Worm (Caenorhabditis elegans) whole organism, L4 larva: Measurements from ENCODE around the gene nhr-153.
A peak's percentile ranks its signal among the peaks of the same experiment; 100 is the strongest.

ENCODE experiments used
- F10B5.3 ChIP-seq: sonication (generic microtip); optimal IDR thresholded peaks from 2 replicates; lab custom pipeline; 2016; ENCODE audit warnings: mild to moderate bottlenecking, missing genetic modification characterization, missing compliant biosample characterization
- T20F7.1 ChIP-seq: fragments of 200-800 bp; sonication (Bioruptor generic); optimal IDR thresholded peaks from 2 replicates; lab custom pipeline; 2018; ENCODE audit warnings: mild to moderate bottlenecking, missing genetic modification characterization, missing compliant biosample characterization
- daf-8 ChIP-seq: fragments of 200-800 bp; sonication (Bioruptor generic); IDR thresholded peaks from 2 replicates; pipeline ENCODE4 v1.3.6; 2022; ENCODE audit warnings: missing genetic modification characterization, missing compliant biosample characterization
- hlh-11 ChIP-seq: fragments of 200-800 bp; sonication (Bioruptor generic); optimal IDR thresholded peaks from 2 replicates; lab custom pipeline; 2018; ENCODE audit warnings: mild to moderate bottlenecking, missing genetic modification characterization, missing compliant biosample characterization
- nhr-28 ChIP-seq: fragments of 150-350 bp; optimal IDR thresholded peaks from 2 replicates; lab custom pipeline; 2014; ENCODE audit warnings: missing biosample characterization, missing genetic modification characterization
- nhr-77 ChIP-seq: fragments of 150-350 bp; optimal IDR thresholded peaks from 2 replicates; lab custom pipeline; 2014; ENCODE audit warnings: missing biosample characterization, missing genetic modification characterization
- pha-4 ChIP-seq, 2 experiments: fragments of 150-350 bp in 1 of 2; fragments of 200-800 bp in 1 of 2; sonication (Bioruptor generic) in 1 of 2; IDR thresholded peaks in 1 of 2; optimal IDR thresholded peaks in 1 of 2; 2 replicates each; pipeline versions ENCODE4 v1.3.6 to Lab custom; 2014 to 2022; ENCODE audit warnings: missing genetic modification characterization in 2 of 2, missing genetic modification reagents in 2 of 2, missing biosample characterization in 1 of 2, missing compliant biosample characterization in 1 of 2

ce11 chrV:12113726-12114125 lies 9.7 kb downstream of the nhr-153 start:
- TF ChIP-seq F10B5.3 (no peak), pha-4 (GFP tag; IDR thresholded peaks at IDR 0.05; lab: Robert Waterston, UW) (no peak), pha-4 (tag; optimal IDR thresholded peaks at IDR 0.05; lab: Kevin White, UChicago) (no peak), nhr-28 (peak; percentile 91), T20F7.1 (GFP tag; lab: Kevin White, UChicago) (no peak), nhr-77 (tag; lab: Kevin White, UChicago) (peak; percentile 3), daf-8 (GFP tag; lab: Robert Waterston, UW) (no peak), hlh-11 (tag; lab: Kevin White, UChicago) (no peak)
